Worm (Caenorhabditis elegans): ENCODE measurements around the gene W04G3.5.

DNA sequence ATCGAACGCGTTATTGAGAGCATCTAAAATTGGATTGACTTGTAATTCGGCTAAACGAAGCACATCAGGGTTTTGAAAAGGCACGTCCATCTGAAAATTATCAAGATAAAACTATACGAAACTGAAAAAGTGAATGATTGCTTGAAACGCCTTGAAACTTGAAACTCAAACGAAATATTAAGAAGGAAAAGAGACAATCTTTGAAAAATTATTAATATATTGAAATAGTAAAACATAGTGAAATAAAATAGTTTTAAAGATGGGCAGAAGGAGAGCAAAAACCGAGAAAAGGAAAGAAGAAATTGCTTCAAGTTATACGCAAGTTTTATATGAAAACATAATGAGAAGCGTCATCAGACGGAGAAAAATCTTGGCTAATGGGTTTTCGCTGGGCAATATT lies 24.6 kb downstream of the W04G3.5 start, which contains the start of gene W02H3.3:
- no peak for TF ChIP-seq hlh-15 (tag; optimal IDR thresholded peaks at IDR 0.05)
- TF ChIP-seq ceh-9 (tag; optimal IDR thresholded peaks at IDR 0.05), result no peak
- no peak for TF ChIP-seq ttx-3 (tag; optimal IDR thresholded peaks at IDR 0.05)
- TF ChIP-seq madf-2 (tag; optimal IDR thresholded peaks at IDR 0.05), result no peak
- TF ChIP-seq ceh-14 (tag; optimal IDR thresholded peaks at IDR 0.05), result no peak
- no peak for TF ChIP-seq dmd-4 (tag; optimal IDR thresholded peaks at IDR 0.05; ENCODE audit: borderline replicate concordance)
- no peak for TF ChIP-seq ceh-19 (GFP tag; optimal IDR thresholded peaks at IDR 0.05)

Measured in whole organism, late embryonic.